Fruit fly (Drosophila melanogaster) whole organism, embryonic: ENCODE measurements around the gene CG13299.

Source experiments
- Atf3 ChIP-seq: fragments of 200-800 bp; sonication (Bioruptor generic); optimal IDR thresholded peaks from 3 replicates; lab custom pipeline; 2016; ENCODE audit warnings: missing biosample characterization, missing genetic modification characterization
- B-H2 ChIP-seq: fragments of 200-800 bp; sonication (Bioruptor generic); optimal IDR thresholded peaks from 2 replicates; lab custom pipeline; 2018; ENCODE audit warnings: missing biosample characterization, mild to moderate bottlenecking, missing genetic modification characterization
- Bdp1 ChIP-seq: fragments of 200-800 bp; sonication (Bioruptor generic); optimal IDR thresholded peaks from 3 replicates; lab custom pipeline; 2016; ENCODE audit warnings: missing biosample characterization, missing genetic modification characterization
- CG10959 ChIP-seq: fragments of 200-800 bp; sonication (Bioruptor generic); IDR thresholded peaks from 2 replicates; pipeline ENCODE4 v1.3.6; 2022; ENCODE audit warnings: missing biosample characterization, missing genetic modification characterization
- CG16813 ChIP-seq: fragments of 200-800 bp; sonication (Bioruptor generic); IDR thresholded peaks from 3 replicates; pipeline ENCODE4 v1.3.6; 2022; ENCODE audit warnings: missing biosample characterization, missing genetic modification characterization; ENCODE audit not compliant: partially characterized antibody
- CG17829 ChIP-seq: fragments of 200-800 bp; optimal IDR thresholded peaks from 2 replicates; lab custom pipeline; 2019; ENCODE audit warnings: missing biosample characterization, mild to moderate bottlenecking, missing genetic modification characterization, moderate library complexity
- CG32767 ChIP-seq: fragments of 200-800 bp; sonication (Bioruptor generic); IDR thresholded peaks from 2 replicates; pipeline ENCODE4 v1.3.6; 2022; ENCODE audit warnings: missing biosample characterization, missing genetic modification characterization
- CG5180 ChIP-seq: fragments of 200-800 bp; sonication (Bioruptor generic); optimal IDR thresholded peaks from 3 replicates; lab custom pipeline; 2017; ENCODE audit warnings: missing biosample characterization, missing genetic modification characterization, mild to moderate bottlenecking, moderate library complexity, missing genetic modification reagents
- CG6854 ChIP-seq: fragments of 200-800 bp; sonication (Bioruptor generic); optimal IDR thresholded peaks from 3 replicates; lab custom pipeline; 2017; ENCODE audit warnings: missing biosample characterization, mild to moderate bottlenecking, missing genetic modification characterization
- CG7963 ChIP-seq: fragments of 200-800 bp; sonication (Bioruptor generic); IDR thresholded peaks from 3 replicates; pipeline ENCODE4 v1.3.6; 2022; ENCODE audit warnings: missing biosample characterization, missing genetic modification characterization; ENCODE audit not compliant: partially characterized antibody
- Dad ChIP-seq: fragments of 200-800 bp; sonication (Bioruptor generic); optimal IDR thresholded peaks from 3 replicates; lab custom pipeline; 2016; ENCODE audit warnings: missing biosample characterization, missing genetic modification characterization
- Dip3 ChIP-seq: fragments of 200-800 bp; sonication (Bioruptor generic); optimal IDR thresholded peaks from 3 replicates; lab custom pipeline; 2016; ENCODE audit warnings: missing biosample characterization, missing genetic modification characterization
- Drgx ChIP-seq: fragments of 200-800 bp; sonication (Bioruptor generic); IDR thresholded peaks from 2 replicates; pipeline ENCODE4 v1.3.6; 2022; ENCODE audit warnings: missing biosample characterization, missing genetic modification characterization
- E2f2 ChIP-seq: fragments of 200-800 bp; sonication (Bioruptor generic); IDR thresholded peaks from 2 replicates; pipeline ENCODE4 v1.3.6; 2022; ENCODE audit warnings: missing biosample characterization, missing genetic modification characterization
- ERR ChIP-seq: fragments of 200-800 bp; sonication (Bioruptor generic); optimal IDR thresholded peaks from 2 replicates; lab custom pipeline; 2016; ENCODE audit warnings: missing biosample characterization, missing genetic modification characterization
- HLH54F ChIP-seq: fragments of 200-800 bp; sonication (Bioruptor generic); optimal IDR thresholded peaks from 3 replicates; lab custom pipeline; 2016; ENCODE audit warnings: missing biosample characterization, missing genetic modification characterization
- HmgD ChIP-seq: fragments of 200-800 bp; sonication (Bioruptor generic); optimal IDR thresholded peaks from 3 replicates; lab custom pipeline; 2016; ENCODE audit warnings: missing biosample characterization, missing genetic modification characterization
- HmgZ ChIP-seq: fragments of 200-800 bp; sonication (Bioruptor generic); optimal IDR thresholded peaks from 2 replicates; lab custom pipeline; 2018; ENCODE audit warnings: missing biosample characterization, mild to moderate bottlenecking, missing genetic modification characterization
- Hmr ChIP-seq: fragments of 200-800 bp; sonication (Bioruptor generic); optimal IDR thresholded peaks from 3 replicates; lab custom pipeline; 2017; ENCODE audit warnings: mild to moderate bottlenecking, missing biosample characterization, missing genetic modification reagents, missing genetic modification characterization
- Opbp ChIP-seq: fragments of 200-800 bp; sonication (Bioruptor generic); IDR thresholded peaks from 3 replicates; pipeline ENCODE4 v1.3.6; 2022; ENCODE audit warnings: missing biosample characterization, missing genetic modification characterization; ENCODE audit not compliant: partially characterized antibody
- bigmax ChIP-seq: fragments of 200-800 bp; sonication (Bioruptor generic); optimal IDR thresholded peaks from 2 replicates; lab custom pipeline; 2018; ENCODE audit warnings: missing biosample characterization, mild to moderate bottlenecking, missing genetic modification characterization
- bowl ChIP-seq: fragments of 200-800 bp; sonication (Bioruptor generic); IDR thresholded peaks from 2 replicates; pipeline ENCODE4 v1.3.6; 2022; ENCODE audit warnings: missing biosample characterization, missing genetic modification characterization
- ci ChIP-seq: fragments of 200-800 bp; sonication (Bioruptor generic); IDR thresholded peaks from 3 replicates; pipeline ENCODE4 v1.3.6; 2022; ENCODE audit warnings: missing biosample characterization, missing genetic modification characterization
- dysf ChIP-seq: fragments of 200-800 bp; sonication (Bioruptor generic); IDR thresholded peaks from 3 replicates; pipeline ENCODE4 v1.3.6; 2022; ENCODE audit warnings: missing biosample characterization, missing genetic modification characterization
- esg ChIP-seq: fragments of 200-800 bp; sonication (Bioruptor generic); conservative IDR thresholded peaks from 2 replicates; pipeline ENCODE4 v1.3.6; 2022; ENCODE audit warnings: missing biosample characterization, missing genetic modification characterization
- fd64A ChIP-seq: fragments of 200-800 bp; sonication (Bioruptor generic); optimal IDR thresholded peaks from 3 replicates; lab custom pipeline; 2018; ENCODE audit warnings: missing biosample characterization, mild to moderate bottlenecking, missing genetic modification characterization
- fd96Cb ChIP-seq: fragments of 200-800 bp; sonication (Bioruptor generic); optimal IDR thresholded peaks from 2 replicates; lab custom pipeline; 2018; ENCODE audit warnings: missing biosample characterization, mild to moderate bottlenecking, missing genetic modification characterization, moderate library complexity
- fu2 ChIP-seq: fragments of 200-800 bp; sonication (Bioruptor generic); optimal IDR thresholded peaks from 2 replicates; lab custom pipeline; 2016; ENCODE audit warnings: missing biosample characterization, missing genetic modification characterization
- gcm2 ChIP-seq: fragments of 200-800 bp; sonication (Bioruptor generic); optimal IDR thresholded peaks from 2 replicates; lab custom pipeline; 2016; ENCODE audit warnings: missing biosample characterization, missing genetic modification characterization
- grau ChIP-seq: fragments of 200-800 bp; optimal IDR thresholded peaks from 3 replicates; lab custom pipeline; 2019; ENCODE audit warnings: missing biosample characterization, mild to moderate bottlenecking, missing genetic modification characterization, moderate library complexity
- luna ChIP-seq: fragments of 200-800 bp; sonication (Bioruptor generic); optimal IDR thresholded peaks from 2 replicates; lab custom pipeline; 2016; ENCODE audit warnings: missing biosample characterization, missing genetic modification characterization
- maf-S ChIP-seq: fragments of 200-800 bp; sonication (Bioruptor generic); optimal IDR thresholded peaks from 2 replicates; lab custom pipeline; 2016; ENCODE audit warnings: missing biosample characterization, missing genetic modification characterization
- mirr ChIP-seq: fragments of 200-800 bp; sonication (Bioruptor generic); optimal IDR thresholded peaks from 3 replicates; lab custom pipeline; 2018; ENCODE audit warnings: missing biosample characterization, mild to moderate bottlenecking, missing genetic modification characterization
- row ChIP-seq: fragments of 200-800 bp; sonication (Bioruptor generic); IDR thresholded peaks from 3 replicates; pipeline ENCODE4 v1.3.6; 2022; ENCODE audit warnings: missing biosample characterization, missing genetic modification characterization
- vnd ChIP-seq: fragments of 200-800 bp; sonication (Bioruptor generic); IDR thresholded peaks from 3 replicates; pipeline ENCODE4 v1.3.6; 2022; ENCODE audit warnings: missing biosample characterization, missing genetic modification characterization; ENCODE audit not compliant: partially characterized antibody
- wor ChIP-seq: fragments of 200-800 bp; sonication (Bioruptor generic); IDR thresholded peaks from 2 replicates; pipeline ENCODE4 v1.3.6; 2022; ENCODE audit warnings: missing biosample characterization, missing genetic modification characterization

The CG13299 gene

dm6 chr3L:6263896-6264841 is 32.0 kb upstream of the CG13299 start (continued):
- TF ChIP-seq CG5180 (GFP tag; lab: Kevin White, UChicago) (no peak), Atf3 (GFP tag; lab: Kevin White, UChicago) (peak; percentile 22), fd96Cb (tag; lab: Kevin White, UChicago) (no peak), B-H2 (GFP tag; lab: Kevin White, UChicago) (peak; percentile 14), gcm2 (GFP tag; lab: Kevin White, UChicago) (no peak), HLH54F (GFP tag; lab: Kevin White, UChicago) (peak; percentile 27), Bdp1 (no peak), dysf (GFP tag; lab: Robert Waterston, UW) (peak; percentile 42; the same call in 2 of the 3 replicates), mirr (GFP tag; lab: Kevin White, UChicago) (no peak), Opbp (peak; percentile 67; the same call in 2 of the 3 replicates), grau (tag; lab: Kevin White, UChicago) (peak; percentile 66), CG32767 (GFP tag; lab: Robert Waterston, UW) (no peak), maf-S (GFP tag; lab: Kevin White, UChicago) (peak; percentile 13), fd64A (no peak), CG10959 (GFP tag; lab: Robert Waterston, UW) (peak; percentile 49; the same call in 1 of the 2 replicates), Hmr (GFP tag; lab: Kevin White, UChicago) (peak; percentile 37), Drgx (GFP tag; lab: Robert Waterston, UW) (0 out of 2 replicates have a peak, but pooled peaks have one; percentile 2), CG17829 (tag; lab: Kevin White, UChicago) (peak; percentile 69), Dad (GFP tag; lab: Kevin White, UChicago) (no peak), CG16813 (GFP tag; lab: Robert Waterston, UW) (no peak; the same call in 2 of the 3 replicates), CG6854 (GFP tag; lab: Kevin White, UChicago) (no peak), Dip3 (GFP tag; lab: Kevin White, UChicago) (peak; percentile 39), row (GFP tag; lab: Robert Waterston, UW) (peak; percentile 25; the same call in 1 of the 3 replicates), HmgD (GFP tag; lab: Kevin White, UChicago) (peak; percentile 8), luna (GFP tag; lab: Kevin White, UChicago) (no peak), E2f2 (peak; percentile 32), bigmax (GFP tag; lab: Kevin White, UChicago) (no peak), vnd (GFP tag; lab: Robert Waterston, UW) (0 out of 3 replicates have a peak, but pooled peaks have one; percentile 25), HmgZ (tag; lab: Kevin White, UChicago) (peak; percentile 64), fu2 (GFP tag; lab: Kevin White, UChicago) (peak; percentile 6)

- TF ChIP-seq ci (GFP tag; lab: Robert Waterston, UW) (0 out of 3 replicates have a peak, but pooled peaks have one; percentile 8), CG7963 (0 out of 3 replicates have a peak, but pooled peaks have one; percentile 29), bowl (GFP tag; lab: Robert Waterston, UW) (no peak), Drgx (GFP tag; lab: Robert Waterston, UW) (0 out of 2 replicates have a peak, but pooled peaks have one; percentile 37), wor (GFP tag; lab: Robert Waterston, UW) (no peak), ERR (GFP tag; lab: Kevin White, UChicago) (no peak), fd96Cb (tag; lab: Kevin White, UChicago) (no peak), esg (no peak)
These were observed 31.3 kb upstream of the CG13299 start for dm6 chr3L:6263470-6263869.
